Worm (Caenorhabditis elegans): ENCODE measurements around the gene nit-1.

- TF ChIP-seq nfyb-1 (GFP tag; IDR thresholded peaks at IDR 0.05) = no peak
- TF ChIP-seq Y53G8AR.9 (GFP tag; conservative IDR thresholded peaks at IDR 0.05) = no peak
- no peak for TF ChIP-seq snpc-1.3 (tag; optimal IDR thresholded peaks at IDR 0.05; ENCODE audit: insufficient read depth)
- TF ChIP-seq xnd-1 (tag; optimal IDR thresholded peaks at IDR 0.05) = no peak
- TF ChIP-seq fkh-3 (tag; optimal IDR thresholded peaks at IDR 0.05) = no peak
- no peak for TF ChIP-seq tlf-1 (GFP tag; optimal IDR thresholded peaks at IDR 0.05)
- TF ChIP-seq hlh-12 (tag; optimal IDR thresholded peaks at IDR 0.05) = no peak
- no peak for TF ChIP-seq ceh-91 (GFP tag; IDR thresholded peaks at IDR 0.05)
- no peak for TF ChIP-seq let-607 (tag; optimal IDR thresholded peaks at IDR 0.05)
- no peak for TF ChIP-seq rpc-1 (optimal IDR thresholded peaks at IDR 0.05)
- TF ChIP-seq rpc-1 (tag; optimal IDR thresholded peaks at IDR 0.05) = no peak
- no peak for TF ChIP-seq ceh-79 (tag; optimal IDR thresholded peaks at IDR 0.05)
- TF ChIP-seq attf-6 (GFP tag; IDR thresholded peaks at IDR 0.05) = no peak
- TF ChIP-seq mel-28 (tag; optimal IDR thresholded peaks at IDR 0.05; ENCODE audit: borderline replicate concordance) = no peak
Observed at ce11 chrIII:3959206-3959605, 37.2 kb downstream of the nit-1 start.

Measured in whole organism, young adult.